Fruit fly (Drosophila melanogaster) whole organism, pupa: Measurements from ENCODE around the gene CG13311.

Source experiments
- CG10348 ChIP-seq: fragments of 200-800 bp; sonication (Bioruptor generic); IDR thresholded peaks from 2 replicates; pipeline ENCODE4 v1.3.6; 2022; ENCODE audit warnings: missing biosample characterization, missing genetic modification characterization
- CG14655 ChIP-seq: fragments of 200-800 bp; sonication (Bioruptor generic); optimal IDR thresholded peaks from 3 replicates; lab custom pipeline; 2017; ENCODE audit warnings: mild to moderate bottlenecking, missing biosample characterization, missing genetic modification reagents, missing genetic modification characterization
- CG15710 ChIP-seq: fragments of 200-800 bp; sonication (Bioruptor generic); optimal IDR thresholded peaks from 2 replicates; lab custom pipeline; 2018; ENCODE audit warnings: missing biosample characterization, mild to moderate bottlenecking, missing genetic modification characterization, moderate library complexity
- CG17806 ChIP-seq: fragments of 200-800 bp; sonication (Bioruptor generic); optimal IDR thresholded peaks from 2 replicates; lab custom pipeline; 2018; ENCODE audit warnings: missing biosample characterization, mild to moderate bottlenecking, missing genetic modification characterization, moderate library complexity
- CG32121 ChIP-seq: fragments of 200-800 bp; sonication (Bioruptor generic); IDR thresholded peaks from 2 replicates; pipeline ENCODE4 v1.3.6; 2022; ENCODE audit warnings: missing biosample characterization, missing genetic modification characterization
- CG34367 ChIP-seq: fragments of 200-800 bp; sonication (Bioruptor generic); optimal IDR thresholded peaks from 2 replicates; lab custom pipeline; 2018; ENCODE audit warnings: missing biosample characterization, mild to moderate bottlenecking, missing genetic modification characterization
- D1 ChIP-seq: fragments of 200-800 bp; sonication (Bioruptor generic); optimal IDR thresholded peaks from 2 replicates; lab custom pipeline; 2018; ENCODE audit warnings: missing biosample characterization, mild to moderate bottlenecking, missing genetic modification characterization, moderate library complexity
- EcR ChIP-seq: fragments of 200-800 bp; sonication (Bioruptor generic); optimal IDR thresholded peaks from 3 replicates; lab custom pipeline; 2019; ENCODE audit warnings: missing biosample characterization, missing genetic modification characterization, mild to moderate bottlenecking, moderate library complexity, missing genetic modification reagents
- Pif1A ChIP-seq: fragments of 200-800 bp; sonication (Bioruptor generic); optimal IDR thresholded peaks from 3 replicates; lab custom pipeline; 2016; ENCODE audit warnings: missing biosample characterization, missing genetic modification characterization
- gl ChIP-seq: fragments of 200-800 bp; sonication (Bioruptor generic); optimal IDR thresholded peaks from 2 replicates; lab custom pipeline; 2018; ENCODE audit warnings: missing biosample characterization, mild to moderate bottlenecking, missing genetic modification characterization
- rn ChIP-seq: fragments of 200-800 bp; sonication (Bioruptor generic); IDR thresholded peaks from 2 replicates; pipeline ENCODE4 v1.3.6; 2022; ENCODE audit warnings: missing biosample characterization, missing genetic modification characterization

DNA sequence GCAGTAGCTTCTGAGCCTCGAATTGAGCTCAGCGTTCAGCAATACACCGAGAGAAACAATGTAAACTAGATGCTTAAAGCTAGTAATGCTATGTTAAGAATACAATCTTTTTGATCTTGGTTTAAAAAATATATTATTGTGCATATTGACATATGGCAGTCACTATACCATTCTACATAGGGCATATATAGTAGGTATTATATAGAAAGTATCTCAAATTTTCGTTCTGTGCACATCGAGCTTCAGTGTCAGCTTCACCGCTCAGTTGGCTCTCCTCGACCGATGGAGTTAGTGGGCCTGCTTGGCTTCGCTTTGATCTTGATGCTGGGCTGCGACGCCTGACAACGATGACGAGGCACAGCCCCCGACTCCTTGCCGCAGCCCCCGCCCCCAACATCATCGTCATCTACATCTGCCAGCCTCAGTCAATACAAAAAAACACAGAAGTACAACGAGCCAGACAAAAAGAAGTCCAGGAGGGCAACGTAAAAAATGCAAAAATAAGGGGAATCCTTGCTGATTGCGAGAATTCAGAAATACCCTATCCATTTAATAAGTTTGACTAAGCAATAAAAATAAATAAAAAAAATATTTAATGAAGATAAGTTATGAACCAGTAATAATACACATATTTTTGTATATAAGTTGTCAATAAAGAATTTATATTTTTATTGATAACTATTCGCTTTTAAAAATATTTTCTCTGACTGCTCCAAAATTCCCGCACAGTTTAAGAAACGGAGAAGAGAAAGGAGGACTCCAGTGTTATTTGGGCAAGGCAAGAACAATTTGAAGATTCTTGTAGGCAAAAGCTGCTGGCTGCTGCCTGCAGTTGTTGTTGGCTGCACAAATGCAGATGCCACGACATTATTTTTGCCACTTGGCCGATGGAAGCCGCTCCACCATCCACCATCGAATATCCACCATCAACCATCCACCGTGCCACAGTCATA, 20.0 kb upstream of the CG13311 start:
- peak; percentile 76 for TF ChIP-seq CG32121
- TF ChIP-seq rn (GFP tag; lab: Robert Waterston, UW) = peak; percentile 73; the same call in 1 of the 2 replicates
- peak; percentile 81 for TF ChIP-seq CG14655
- peak; percentile 93 for TF ChIP-seq Pif1A (GFP tag; lab: Kevin White, UChicago)
- peak; percentile 56 for TF ChIP-seq EcR (GFP tag; lab: Kevin White, UChicago)
- peak; percentile 75 for TF ChIP-seq D1 (tag; lab: Kevin White, UChicago)
- peak; percentile 88 for TF ChIP-seq CG34367 (tag; lab: Kevin White, UChicago)
- TF ChIP-seq CG10348 (GFP tag; lab: Robert Waterston, UW) = no peak
- TF ChIP-seq CG15710 (tag; lab: Kevin White, UChicago) = peak; percentile 95
- peak; percentile 98 for TF ChIP-seq CG17806 (tag; lab: Kevin White, UChicago)
- TF ChIP-seq gl = peak; percentile 93
